Comparison of ENCODE assay signal across 4 worm cellular contexts in genomic region chrV:18980980-18981529, ce11.
A peak's percentile ranks its signal among the peaks of the same experiment; 100 is the strongest.
TF ChIP-seq lines count a peak whose summit lies in the region.

Gene mrps-35 (plus strand): TSS chrV:18981306.
Gene sws-1 (minus strand): TSS chrV:18981479.

TF ChIP-seq in whole organism, L2 larva, 48 proteins besides CTCF, POLR2A, EP300 and RAD21 (continues in another document):
- no peak for TF ChIP-seq unc-39 (tag; optimal IDR thresholded peaks at IDR 0.05; lab: Kevin White, UChicago)
- TF ChIP-seq nhr-11 (tag; optimal IDR thresholded peaks at IDR 0.05; lab: Kevin White, UChicago): no peak
- peak; percentile 71 for TF ChIP-seq unc-55 (GFP tag; optimal IDR thresholded peaks at IDR 0.05; lab: Kevin White, UChicago)
- no peak for TF ChIP-seq nhr-6 (tag; optimal IDR thresholded peaks at IDR 0.05; lab: Kevin White, UChicago)
- no peak for TF ChIP-seq blmp-1 (tag; optimal IDR thresholded peaks at IDR 0.05; lab: Kevin White, UChicago; ENCODE audit: insufficient read depth)
- no peak for TF ChIP-seq nhr-21 (tag; optimal IDR thresholded peaks at IDR 0.05; lab: Kevin White, UChicago)
- TF ChIP-seq nhr-237 (tag; optimal IDR thresholded peaks at IDR 0.05; lab: Kevin White, UChicago): no peak
- TF ChIP-seq F13H6.1 (tag; optimal IDR thresholded peaks at IDR 0.05; lab: Kevin White, UChicago): peak; percentile 60
- TF ChIP-seq mdl-1 (tag; optimal IDR thresholded peaks at IDR 0.05; lab: Kevin White, UChicago): no peak
- peak; percentile 66 for TF ChIP-seq C34F6.9 (tag; optimal IDR thresholded peaks at IDR 0.05; lab: Kevin White, UChicago)
- no peak for TF ChIP-seq ztf-11 (tag; optimal IDR thresholded peaks at IDR 0.05; lab: Kevin White, UChicago)
- TF ChIP-seq ceh-16 (tag; optimal IDR thresholded peaks at IDR 0.05; lab: Kevin White, UChicago): no peak
- peak; percentile 60 for TF ChIP-seq nhr-25 (tag; optimal IDR thresholded peaks at IDR 0.05; lab: Kevin White, UChicago)
- peak; percentile 87 for TF ChIP-seq gmeb-1 (tag; optimal IDR thresholded peaks at IDR 0.05; lab: Kevin White, UChicago)
- no peak for TF ChIP-seq peb-1 (tag; optimal IDR thresholded peaks at IDR 0.05; lab: Kevin White, UChicago)
- TF ChIP-seq elt-3 (tag; optimal IDR thresholded peaks at IDR 0.05; lab: Kevin White, UChicago): no peak
- TF ChIP-seq zag-1 (tag; optimal IDR thresholded peaks at IDR 0.05; lab: Kevin White, UChicago): no peak
- no peak for TF ChIP-seq sem-4 (tag; optimal IDR thresholded peaks at IDR 0.05; lab: Kevin White, UChicago)
- TF ChIP-seq crh-2 (tag; optimal IDR thresholded peaks at IDR 0.05; lab: Kevin White, UChicago): peak; percentile 55
- TF ChIP-seq Y55F3AM.14 (GFP tag; optimal IDR thresholded peaks at IDR 0.05; lab: Kevin White, UChicago): no peak
- no peak for TF ChIP-seq nhr-77 (tag; optimal IDR thresholded peaks at IDR 0.05; lab: Kevin White, UChicago)
- no peak for TF ChIP-seq ztf-1 (GFP tag; conservative IDR thresholded peaks at IDR 0.05; lab: Robert Waterston, UW)
- TF ChIP-seq unc-62 (GFP tag; optimal IDR thresholded peaks at IDR 0.05; lab: Kevin White, UChicago): no peak
- TF ChIP-seq lin-11 (tag; optimal IDR thresholded peaks at IDR 0.05; lab: Kevin White, UChicago): peak; percentile 38

TF ChIP-seq in whole organism, L4 larva, 104 proteins besides CTCF, POLR2A, EP300 and RAD21 (continues in another document):
- TF ChIP-seq zag-1 (tag; optimal IDR thresholded peaks at IDR 0.05; lab: Kevin White, UChicago) (no peak), F37D6.2 (tag; optimal IDR thresholded peaks at IDR 0.05; lab: Kevin White, UChicago) (peak; percentile 18), ztf-7 (tag; optimal IDR thresholded peaks at IDR 0.05; lab: Kevin White, UChicago) (peak; percentile 10), lin-13 (GFP tag; optimal IDR thresholded peaks at IDR 0.05; lab: Kevin White, UChicago) (no peak), ama-1 (optimal IDR thresholded peaks at IDR 0.05; lab: Kevin White, UChicago) (no peak), nhr-6 (tag; optimal IDR thresholded peaks at IDR 0.05; lab: Kevin White, UChicago) (peak; percentile 67), Y48G9A.11 (GFP tag; IDR thresholded peaks at IDR 0.05; lab: Robert Waterston, UW) (peak; percentile 68), hlh-11 (tag; optimal IDR thresholded peaks at IDR 0.05; lab: Kevin White, UChicago) (peak; percentile 0), F49E8.2 (tag; optimal IDR thresholded peaks at IDR 0.05; lab: Kevin White, UChicago; ENCODE audit: borderline replicate concordance) (peak; percentile 47), nhr-76 (tag; optimal IDR thresholded peaks at IDR 0.05; lab: Kevin White, UChicago) (no peak), set-16 (GFP tag; IDR thresholded peaks at IDR 0.05; lab: Robert Waterston, UW) (0 out of 2 replicates have a peak, but pooled peaks have one; percentile 9), snpc-1.2 (GFP tag; IDR thresholded peaks at IDR 0.05; lab: Robert Waterston, UW) (0 out of 2 replicates have a peak, but pooled peaks have one; percentile 30), dmd-9 (GFP tag; IDR thresholded peaks at IDR 0.05; lab: Robert Waterston, UW) (peak; percentile 92), fkh-10 (GFP tag; optimal IDR thresholded peaks at IDR 0.05; lab: Kevin White, UChicago) (no peak), aly-2 (tag; optimal IDR thresholded peaks at IDR 0.05; lab: Kevin White, UChicago) (no peak), unc-62 (GFP tag; optimal IDR thresholded peaks at IDR 0.05 in 1 of 2; lab: Kevin White, UChicago) (peak in 1 of 2 experiments; percentile 11), unc-62 (tag; optimal IDR thresholded peaks at IDR 0.05; lab: Kevin White, UChicago) (no peak), ZK337.2 (GFP tag; IDR thresholded peaks at IDR 0.05; lab: Robert Waterston, UW) (peak; percentile 92), mdt-29 (GFP tag; IDR thresholded peaks at IDR 0.05; lab: Robert Waterston, UW) (no peak), ztf-11 (tag; optimal IDR thresholded peaks at IDR 0.05; lab: Kevin White, UChicago) (no peak), saeg-2 (GFP tag; IDR thresholded peaks at IDR 0.05; lab: Robert Waterston, UW) (no peak), dmd-6 (GFP tag; IDR thresholded peaks at IDR 0.05; lab: Robert Waterston, UW) (peak; percentile 64), rbr-2 (tag; optimal IDR thresholded peaks at IDR 0.05; lab: Kevin White, UChicago) (peak; percentile 37)

TF ChIP-seq in whole organism, late embryonic, 69 proteins besides CTCF, POLR2A, EP300 and RAD21 (continues in another document):
- TF ChIP-seq C08G9.2 (tag; optimal IDR thresholded peaks at IDR 0.05; lab: Kevin White, UChicago) (peak; percentile 98), syd-9 (tag; optimal IDR thresholded peaks at IDR 0.05; lab: Kevin White, UChicago) (no peak), ama-1 (optimal IDR thresholded peaks at IDR 0.05; lab: Kevin White, UChicago) (no peak), fax-1 (tag; optimal IDR thresholded peaks at IDR 0.05; lab: Kevin White, UChicago) (peak; percentile 67), dmd-4 (tag; optimal IDR thresholded peaks at IDR 0.05; lab: Kevin White, UChicago; ENCODE audit: borderline replicate concordance) (peak; percentile 13), elt-4 (tag; optimal IDR thresholded peaks at IDR 0.05; lab: Kevin White, UChicago) (no peak), ets-4 (tag; optimal IDR thresholded peaks at IDR 0.05; lab: Kevin White, UChicago) (peak; percentile 90), ceh-2 (tag; optimal IDR thresholded peaks at IDR 0.05; lab: Kevin White, UChicago) (peak; percentile 94), nfya-1 (tag; optimal IDR thresholded peaks at IDR 0.05; lab: Kevin White, UChicago) (peak; percentile 18), F13H6.1 (tag; optimal IDR thresholded peaks at IDR 0.05; lab: Kevin White, UChicago) (peak; percentile 39), Y22D7AL.16 (tag; optimal IDR thresholded peaks at IDR 0.05; lab: Kevin White, UChicago) (no peak), tbx-7 (tag; optimal IDR thresholded peaks at IDR 0.05; lab: Kevin White, UChicago) (peak; percentile 94), rnt-1 (tag; optimal IDR thresholded peaks at IDR 0.05; lab: Kevin White, UChicago) (peak; percentile 87), hlh-6 (tag; optimal IDR thresholded peaks at IDR 0.05; lab: Kevin White, UChicago) (peak; percentile 51), ceh-31 (tag; optimal IDR thresholded peaks at IDR 0.05; lab: Kevin White, UChicago) (peak; percentile 97), ceh-34 (tag; optimal IDR thresholded peaks at IDR 0.05; lab: Kevin White, UChicago) (peak; percentile 38), ceh-22 (tag; optimal IDR thresholded peaks at IDR 0.05; lab: Kevin White, UChicago) (no peak), pha-2 (tag; optimal IDR thresholded peaks at IDR 0.05; lab: Kevin White, UChicago) (peak; percentile 65), T23F11.4 (GFP tag; optimal IDR thresholded peaks at IDR 0.05; lab: Kevin White, UChicago) (no peak), gmeb-2 (tag; optimal IDR thresholded peaks at IDR 0.05; lab: Kevin White, UChicago) (no peak), dve-1 (tag; optimal IDR thresholded peaks at IDR 0.05; lab: Kevin White, UChicago) (no peak), ceh-45 (GFP tag; IDR thresholded peaks at IDR 0.05; lab: Robert Waterston, UW) (no peak), ceh-19 (GFP tag; optimal IDR thresholded peaks at IDR 0.05; lab: Kevin White, UChicago) (no peak), K09A11.1 (tag; optimal IDR thresholded peaks at IDR 0.05; lab: Kevin White, UChicago; ENCODE audit: insufficient read depth) (no peak), ceh-6 (GFP tag; optimal IDR thresholded peaks at IDR 0.05; lab: Kevin White, UChicago) (no peak), nhr-232 (tag; optimal IDR thresholded peaks at IDR 0.05; lab: Kevin White, UChicago) (no peak)

TF ChIP-seq in whole organism, mixed stage, embryonic, 35 proteins besides CTCF, POLR2A, EP300 and RAD21:
- TF ChIP-seq sptf-1 (tag; optimal IDR thresholded peaks at IDR 0.05; lab: Kevin White, UChicago) (peak; percentile 39), snpc-4 (tag; optimal IDR thresholded peaks at IDR 0.05; lab: Kevin White, UChicago) (no peak), mab-5 (tag; optimal IDR thresholded peaks at IDR 0.05; lab: Kevin White, UChicago) (no peak), cnd-1 (tag; optimal IDR thresholded peaks at IDR 0.05; lab: Kevin White, UChicago) (no peak), tbx-8 (GFP tag; optimal IDR thresholded peaks at IDR 0.05; lab: Kevin White, UChicago) (no peak), drap-1 (GFP tag; optimal IDR thresholded peaks at IDR 0.05; lab: Kevin White, UChicago) (peak; percentile 24), nhr-76 (tag; optimal IDR thresholded peaks at IDR 0.05; lab: Kevin White, UChicago) (no peak), unc-39 (tag; optimal IDR thresholded peaks at IDR 0.05; lab: Kevin White, UChicago) (peak; percentile 21), ztf-11 (tag; optimal IDR thresholded peaks at IDR 0.05; lab: Kevin White, UChicago) (no peak), lin-13 (tag; optimal IDR thresholded peaks at IDR 0.05; lab: Kevin White, UChicago) (peak; percentile 13), lsy-2 (tag; optimal IDR thresholded peaks at IDR 0.05; lab: Kevin White, UChicago) (no peak), unc-62 (GFP tag; optimal IDR thresholded peaks at IDR 0.05; lab: Kevin White, UChicago) (no peak), nhr-237 (tag; optimal IDR thresholded peaks at IDR 0.05; lab: Kevin White, UChicago) (no peak)
